Worm (Caenorhabditis elegans) whole organism, dauer: ENCODE measurements around the gene ceh-84.
"Not testable (repeated sequence)": the region's sequence is repeated elsewhere in the genome, so short reads cannot be mapped to it uniquely, and the experiment has no call there.

Experiments
- unc-62 ChIP-seq: sonication (generic microtip); optimal IDR thresholded peaks from 2 replicates; lab custom pipeline; 2017; ENCODE audit warnings: missing biosample characterization, missing genetic modification reagents, missing genetic modification characterization

Gene ceh-84

ce11 chrII:1995744-1996143, 4.9 kb downstream of the ceh-84 start:
- TF ChIP-seq unc-62 (GFP tag; lab: Kevin White, UChicago), result no peak

ce11 chrII:1993738-1994137, 6.9 kb downstream of the ceh-84 start, which contains the start of gene math-21:
Gene math-21 (plus strand): TSS chrII:1994038.
- no peak for TF ChIP-seq unc-62 (GFP tag; lab: Kevin White, UChicago)

- no peak for TF ChIP-seq unc-62 (GFP tag; lab: Kevin White, UChicago)
Observed at ce11 chrII:1989010-1989409, 11.6 kb downstream of the ceh-84 start, which contains the start of gene math-44. Gene math-44 (plus strand): TSS chrII:1989310.

ce11 chrII:1986979-1987378, 13.6 kb downstream of the ceh-84 start, which contains the start of gene Y16E11A.4:
Gene Y16E11A.4 (plus strand): TSS chrII:1987279.
- TF ChIP-seq unc-62 (GFP tag; lab: Kevin White, UChicago), result no peak

ce11 chrII:1955568-1955967, 45.1 kb downstream of the ceh-84 start, which contains the start of gene math-49:
Gene math-49 (minus strand): TSS chrII:1955668.
- not testable (repeated sequence) for TF ChIP-seq unc-62 (GFP tag; lab: Kevin White, UChicago)
